Worm (Caenorhabditis elegans) whole organism, early embryonic: ENCODE measurements around the gene bcc-1.

ENCODE experiments used
- ama-1 ChIP-seq: fragments of 150-350 bp; optimal IDR thresholded peaks from 2 replicates; lab custom pipeline; 2014
- flt-1 ChIP-seq: fragments of 200-800 bp; sonication (Bioruptor generic); IDR thresholded peaks from 2 replicates; pipeline ENCODE4 v1.3.6; 2022; ENCODE audit warnings: missing genetic modification characterization, missing compliant biosample characterization
- hmbx-1 ChIP-seq: sonication (generic microtip); optimal IDR thresholded peaks from 2 replicates; lab custom pipeline; 2016; ENCODE audit warnings: mild to moderate bottlenecking, missing genetic modification characterization, missing compliant biosample characterization
- hnd-1 ChIP-seq: sonication (generic microtip); optimal IDR thresholded peaks from 2 replicates; lab custom pipeline; 2016; ENCODE audit warnings: missing genetic modification characterization, missing compliant biosample characterization
- sea-1 ChIP-seq: fragments of 200-800 bp; sonication (Bioruptor generic); conservative IDR thresholded peaks from 2 replicates; pipeline ENCODE4 v1.3.6; 2022; ENCODE audit warnings: missing genetic modification characterization, missing compliant biosample characterization

ce11 chrIV:11110995-11111619, 18.8 kb upstream of the bcc-1 start, which contains the start of gene rps-5:
- TF ChIP-seq hnd-1: no peak
- TF ChIP-seq flt-1 (GFP tag; lab: Robert Waterston, UW): no peak
- no peak for TF ChIP-seq ama-1 (lab: Kevin White, UChicago)
- TF ChIP-seq sea-1: no peak
- TF ChIP-seq hmbx-1 (tag; lab: Kevin White, UChicago): no peak
